Fruit fly (Drosophila melanogaster): ENCODE data around the gene CG32797.

DNA sequence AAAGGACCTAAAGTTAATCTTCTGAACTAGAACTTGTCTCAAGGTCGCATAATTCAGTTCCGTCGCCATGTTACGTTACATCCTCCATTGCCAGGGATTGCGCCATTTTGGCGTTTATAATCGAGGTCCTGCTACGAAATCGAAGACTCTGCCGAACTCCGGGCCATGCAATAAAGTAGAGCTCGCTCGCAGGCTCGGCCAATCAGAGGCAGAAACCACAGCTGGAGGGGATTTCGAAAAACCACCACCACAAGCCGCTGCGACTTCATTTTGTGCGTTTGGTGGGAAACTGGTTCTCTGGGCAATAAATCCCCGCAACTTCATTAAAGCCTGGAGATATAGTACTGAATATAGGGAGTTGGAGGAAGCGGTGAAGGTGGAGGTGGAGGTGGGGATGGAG lies 9.3 kb upstream of the CG32797 start:
- TF ChIP-seq Hr96 (GFP tag; optimal IDR thresholded peaks at IDR 0.05) = no peak
- TF ChIP-seq CG33017 (tag; optimal IDR thresholded peaks at IDR 0.05) = no peak
- no peak for TF ChIP-seq CG14711 (tag; optimal IDR thresholded peaks at IDR 0.05)
- TF ChIP-seq cic (GFP tag; optimal IDR thresholded peaks at IDR 0.05) = no peak
- TF ChIP-seq tj (GFP tag; optimal IDR thresholded peaks at IDR 0.05) = no peak
- no peak for TF ChIP-seq kay (GFP tag; ENCODE audit: borderline replicate concordance)
- no peak for TF ChIP-seq Mnt (GFP tag; optimal IDR thresholded peaks at IDR 0.05)
- no peak for TF ChIP-seq CG12768 (GFP tag; optimal IDR thresholded peaks at IDR 0.05)
- TF ChIP-seq CG5204 (GFP tag; optimal IDR thresholded peaks at IDR 0.05) = no peak
- TF ChIP-seq CG1620 (GFP tag; optimal IDR thresholded peaks at IDR 0.05) = no peak
- TF ChIP-seq bab1 (GFP tag; optimal IDR thresholded peaks at IDR 0.05) = no peak

Data from whole organism, adult.